Worm (Caenorhabditis elegans) whole organism, late embryonic: ENCODE measurements around the gene T28A11.22.

Source experiments
- ceh-2 ChIP-seq: sonication (generic microtip); optimal IDR thresholded peaks from 2 replicates; lab custom pipeline; 2016; ENCODE audit warnings: missing genotype, missing genetic modification characterization, missing compliant biosample characterization
- ceh-48 ChIP-seq: sonication (generic microtip); optimal IDR thresholded peaks from 2 replicates; lab custom pipeline; 2016; ENCODE audit warnings: missing genetic modification characterization, inconsistent platforms, missing compliant biosample characterization
- fkh-10 ChIP-seq: fragments of 150-350 bp; optimal IDR thresholded peaks from 2 replicates; lab custom pipeline; 2014; ENCODE audit warnings: missing biosample characterization, missing genetic modification reagents, missing genetic modification characterization
- hlh-13 ChIP-seq: fragments of 200-800 bp; sonication (Bioruptor generic); optimal IDR thresholded peaks from 2 replicates; lab custom pipeline; 2018; ENCODE audit warnings: mild to moderate bottlenecking, missing genetic modification characterization, missing compliant biosample characterization
- nfya-1 ChIP-seq: sonication (generic microtip); optimal IDR thresholded peaks from 2 replicates; lab custom pipeline; 2017; ENCODE audit warnings: missing genetic modification characterization, mild to moderate bottlenecking, missing compliant biosample characterization, antibody characterized with exemption, moderate library complexity
- sox-2 ChIP-seq: fragments of 200-800 bp; sonication (Bioruptor generic); IDR thresholded peaks from 2 replicates; pipeline ENCODE4 v1.3.6; 2022; ENCODE audit warnings: missing genetic modification reagents, missing genetic modification characterization, missing compliant biosample characterization
- ttx-3 ChIP-seq: sonication (generic microtip); optimal IDR thresholded peaks from 2 replicates; lab custom pipeline; 2016; ENCODE audit warnings: missing genetic modification reagents, missing genetic modification characterization, missing compliant biosample characterization
- unc-86 ChIP-seq: sonication (generic microtip); optimal IDR thresholded peaks from 2 replicates; lab custom pipeline; 2016; ENCODE audit warnings: missing genetic modification characterization, missing compliant biosample characterization
- ztf-16 ChIP-seq: sonication (generic microtip); optimal IDR thresholded peaks from 2 replicates; lab custom pipeline; 2017; ENCODE audit warnings: missing genetic modification characterization, missing compliant biosample characterization

DNA sequence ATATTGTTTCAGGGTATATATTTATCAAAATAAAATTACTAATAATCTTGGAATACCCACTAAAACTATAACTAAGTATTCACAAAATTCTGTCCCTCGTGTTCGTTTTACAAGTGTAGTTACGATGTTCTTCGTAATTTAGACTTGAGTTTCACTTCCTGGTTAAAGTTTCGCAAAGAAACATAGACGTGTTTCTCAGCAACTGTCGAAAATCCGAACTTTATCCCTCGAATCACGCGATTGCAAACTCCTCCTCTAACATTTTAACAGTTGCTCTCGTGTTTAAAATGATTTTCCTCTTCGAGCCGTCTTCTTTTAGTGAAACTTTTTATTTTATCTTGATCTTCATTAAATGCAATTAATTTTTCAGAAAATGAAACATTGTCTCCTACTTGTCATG is 22.6 kb downstream of the T28A11.22 start, which contains the start of gene T28A11.2:
- TF ChIP-seq ttx-3 (no peak), unc-86 (tag; lab: Kevin White, UChicago) (no peak), fkh-10 (GFP tag; lab: Kevin White, UChicago) (no peak), ceh-48 (tag; lab: Kevin White, UChicago) (no peak), hlh-13 (GFP tag; lab: Kevin White, UChicago) (no peak), sox-2 (no peak), nfya-1 (tag; lab: Kevin White, UChicago) (no peak), ceh-2 (tag; lab: Kevin White, UChicago) (no peak), ztf-16 (tag; lab: Kevin White, UChicago) (no peak)
